Fruit fly (Drosophila melanogaster): ENCODE measurements around the gene RPA2.

The RPA2 gene

DNA sequence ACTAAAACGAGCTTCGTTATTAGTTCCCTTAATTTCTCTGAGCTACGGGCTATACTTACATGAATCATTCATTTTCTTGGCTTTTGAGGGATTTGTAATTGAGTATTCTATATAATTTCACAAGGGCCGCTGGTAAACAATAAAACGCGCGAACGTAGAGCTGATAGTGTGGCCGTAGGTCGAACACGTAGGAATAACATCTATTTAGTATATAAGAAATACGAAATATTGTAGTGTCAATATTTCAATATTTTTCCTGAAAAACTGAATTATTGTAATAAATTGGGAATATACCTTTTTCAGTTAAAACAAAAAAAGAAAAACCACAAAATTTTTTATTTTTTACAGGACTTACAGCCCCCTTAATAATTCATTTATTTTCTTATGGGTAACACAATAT is at the start of gene RPA2:
RPA2 (minus strand) TSS at position 173 of the 400 bp plus-strand sequence.
- TF ChIP-seq dmrt99B (tag; optimal IDR thresholded peaks at IDR 0.05): no peak
- peak; percentile 6 for TF ChIP-seq CG10267 (tag; optimal IDR thresholded peaks at IDR 0.05)
- TF ChIP-seq MESR4 (GFP tag; optimal IDR thresholded peaks at IDR 0.05): peak; percentile 29
- no peak for TF ChIP-seq repo (GFP tag; optimal IDR thresholded peaks at IDR 0.05)
- TF ChIP-seq CG8281 (tag; optimal IDR thresholded peaks at IDR 0.05): peak; percentile 99
- no peak for TF ChIP-seq dysf (GFP tag; IDR thresholded peaks at IDR 0.05)
- peak; percentile 72 for TF ChIP-seq CG9797 (GFP tag; optimal IDR thresholded peaks at IDR 0.05)
- no peak for TF ChIP-seq CG8089 (GFP tag; optimal IDR thresholded peaks at IDR 0.05)
- TF ChIP-seq pzg (GFP tag; optimal IDR thresholded peaks at IDR 0.05): peak; percentile 40
- peak; percentile 81 for TF ChIP-seq E2f2 (GFP tag; IDR thresholded peaks at IDR 0.05)
- TF ChIP-seq CG6765 (GFP tag; optimal IDR thresholded peaks at IDR 0.05): no peak
- TF ChIP-seq CG14710 (tag; optimal IDR thresholded peaks at IDR 0.05): peak; percentile 1
- no peak for TF ChIP-seq Sry-β (GFP tag; optimal IDR thresholded peaks at IDR 0.05)
- peak; percentile 40; the same call in 1 of the 2 replicates for TF ChIP-seq MBD-R2 (GFP tag; IDR thresholded peaks at IDR 0.05)
- peak; percentile 52 for TF ChIP-seq stwl (tag; optimal IDR thresholded peaks at IDR 0.05)
- TF ChIP-seq run (tag; optimal IDR thresholded peaks at IDR 0.05): no peak
- peak; percentile 73 for TF ChIP-seq Dp (GFP tag; optimal IDR thresholded peaks at IDR 0.05)
- peak; percentile 10 for TF ChIP-seq phol (tag; optimal IDR thresholded peaks at IDR 0.05)
- peak; percentile 48 for TF ChIP-seq trem (tag; optimal IDR thresholded peaks at IDR 0.05)
- peak; percentile 71 for TF ChIP-seq gfzf (GFP tag; optimal IDR thresholded peaks at IDR 0.05)
- peak; percentile 34 for TF ChIP-seq CTCF (GFP tag; optimal IDR thresholded peaks at IDR 0.05)
- TF ChIP-seq BEAF-32 (GFP tag; optimal IDR thresholded peaks at IDR 0.05): peak; percentile 1
- TF ChIP-seq D19B (GFP tag; optimal IDR thresholded peaks at IDR 0.05): no peak

DNA sequence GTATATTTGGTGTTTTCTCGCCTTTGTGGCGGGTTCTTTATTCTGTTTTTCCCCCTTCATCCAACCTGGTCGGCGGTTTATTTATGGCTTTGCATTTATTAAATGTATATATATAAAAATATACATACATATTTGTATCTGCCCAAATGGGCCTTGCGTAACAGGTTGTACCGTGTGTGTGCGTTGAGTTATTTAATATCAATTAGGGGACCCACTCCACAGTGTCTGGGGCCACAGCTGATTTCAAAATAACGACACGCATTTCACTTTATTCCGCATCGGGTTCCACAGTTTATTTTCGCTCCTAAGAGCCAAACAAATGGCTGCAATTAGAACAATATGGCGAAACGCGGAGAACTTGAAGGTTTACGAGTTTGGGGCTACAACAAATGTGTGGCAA is 49.6 kb upstream of the RPA2 start:
- TF ChIP-seq CG1024 (GFP tag; IDR thresholded peaks at IDR 0.05): no peak
- no peak for TF ChIP-seq CG2875 (GFP tag; optimal IDR thresholded peaks at IDR 0.05)
- TF ChIP-seq CG31441 (GFP tag; IDR thresholded peaks at IDR 0.05): no peak
- TF ChIP-seq sqz (GFP tag; optimal IDR thresholded peaks at IDR 0.05): peak; percentile 23
- peak in 1 of 2 experiments; percentile 61 for TF ChIP-seq Pdp1 (GFP tag; optimal IDR thresholded peaks at IDR 0.05)
- no peak for TF ChIP-seq Sin3A (optimal IDR thresholded peaks at IDR 0.05)
- no peak for TF ChIP-seq CG3407 (GFP tag; optimal IDR thresholded peaks at IDR 0.05)
- no peak for TF ChIP-seq CG17361 (GFP tag; IDR thresholded peaks at IDR 0.05)
- TF ChIP-seq Asciz (GFP tag; optimal IDR thresholded peaks at IDR 0.05): no peak
- no peak for TF ChIP-seq sc (optimal IDR thresholded peaks at IDR 0.05)
- no peak for TF ChIP-seq sc (GFP tag; optimal IDR thresholded peaks at IDR 0.05)
- no peak for TF ChIP-seq CG1529 (GFP tag; optimal IDR thresholded peaks at IDR 0.05)
- TF ChIP-seq sd (tag; optimal IDR thresholded peaks at IDR 0.05): peak; percentile 40
- no peak for TF ChIP-seq CG17359 (tag; optimal IDR thresholded peaks at IDR 0.05)
- peak in 1 of 2 experiments; percentile 70 for TF ChIP-seq Hr78 (GFP tag; optimal IDR thresholded peaks at IDR 0.05)
- peak; percentile 35 for TF ChIP-seq kah (GFP tag; optimal IDR thresholded peaks at IDR 0.05)
- TF ChIP-seq onecut (GFP tag; IDR thresholded peaks at IDR 0.05): no peak
- no peak for TF ChIP-seq fu2 (GFP tag; optimal IDR thresholded peaks at IDR 0.05)
- no peak for TF ChIP-seq Oaz (GFP tag; IDR thresholded peaks at IDR 0.05)
- TF ChIP-seq CG30403 (GFP tag; optimal IDR thresholded peaks at IDR 0.05): no peak
- peak; percentile 72; the same call in 1 of the 4 replicates for TF ChIP-seq chinmo (GFP tag; IDR thresholded peaks at IDR 0.05; ENCODE audit: partially characterized antibody)
- TF ChIP-seq salm (tag; optimal IDR thresholded peaks at IDR 0.05): peak; percentile 22
- TF ChIP-seq CG12219 (GFP tag; optimal IDR thresholded peaks at IDR 0.05): no peak
- TF ChIP-seq CG31224 (GFP tag; IDR thresholded peaks at IDR 0.05): no peak
